Worm (Caenorhabditis elegans) whole organism, young adult: ENCODE measurements around the gene T22D1.3.

Experiments used
- B0019.2 ChIP-seq: fragments of 200-800 bp; sonication (Bioruptor generic); conservative IDR thresholded peaks from 2 replicates; pipeline ENCODE4 v1.3.6; 2022; ENCODE audit warnings: missing genetic modification reagents, missing genetic modification characterization, missing compliant biosample characterization
- B0035.1 ChIP-seq: sonication (generic microtip); optimal IDR thresholded peaks from 2 replicates; lab custom pipeline; 2016; ENCODE audit warnings: missing genetic modification characterization, mild to moderate bottlenecking, missing compliant biosample characterization, missing genotype, missing genetic modification reagents
- B0336.3 ChIP-seq: fragments of 200-800 bp; sonication (Bioruptor generic); IDR thresholded peaks from 2 replicates; pipeline ENCODE4 v1.3.6; 2022; ENCODE audit warnings: missing genetic modification characterization, missing compliant biosample characterization
- C06A6.2 ChIP-seq: fragments of 200-800 bp; sonication (Bioruptor generic); conservative IDR thresholded peaks from 2 replicates; pipeline ENCODE4 v1.3.6; 2022; ENCODE audit warnings: missing genetic modification characterization, missing compliant biosample characterization
- C17E4.6 ChIP-seq: fragments of 200-800 bp; sonication (Bioruptor generic); IDR thresholded peaks from 2 replicates; pipeline ENCODE4 v1.3.6; 2022; ENCODE audit warnings: missing genetic modification reagents, missing genetic modification characterization, missing compliant biosample characterization
- F37B4.10 ChIP-seq: fragments of 200-800 bp; sonication (Bioruptor generic); IDR thresholded peaks from 2 replicates; pipeline ENCODE4 v1.3.6; 2022; ENCODE audit warnings: missing genetic modification characterization, missing compliant biosample characterization
- F49E8.2 ChIP-seq: sonication (generic microtip); optimal IDR thresholded peaks from 3 replicates; lab custom pipeline; 2017; ENCODE audit warnings: missing genetic modification characterization, mild to moderate bottlenecking, missing compliant biosample characterization, antibody characterized with exemption, moderate library complexity; ENCODE audit not compliant: insufficient read depth
- F52B5.7 ChIP-seq: sonication (generic microtip); optimal IDR thresholded peaks from 2 replicates; lab custom pipeline; 2016; ENCODE audit warnings: mild to moderate bottlenecking, missing genetic modification characterization, missing compliant biosample characterization
- F57A8.1 ChIP-seq: fragments of 200-800 bp; sonication (Bioruptor generic); optimal IDR thresholded peaks from 2 replicates; lab custom pipeline; 2018; ENCODE audit warnings: mild to moderate bottlenecking, missing genetic modification characterization, moderate library complexity, missing compliant biosample characterization
- Y53G8AR.9 ChIP-seq: fragments of 200-800 bp; sonication (Bioruptor generic); conservative IDR thresholded peaks from 2 replicates; pipeline ENCODE4 v1.3.6; 2022; ENCODE audit warnings: missing genetic modification reagents, missing genetic modification characterization, missing compliant biosample characterization
- ZK185.1 ChIP-seq: sonication (generic microtip); optimal IDR thresholded peaks from 2 replicates; lab custom pipeline; 2016; ENCODE audit warnings: mild to moderate bottlenecking, missing genetic modification characterization, missing compliant biosample characterization; ENCODE audit not compliant: poor library complexity, severe bottlenecking
- atf-7 ChIP-seq: sonication (generic microtip); optimal IDR thresholded peaks from 2 replicates; lab custom pipeline; 2017; ENCODE audit warnings: mild to moderate bottlenecking, missing genetic modification characterization, missing compliant biosample characterization
- ccch-3 ChIP-seq: fragments of 200-800 bp; sonication (Bioruptor generic); optimal IDR thresholded peaks from 2 replicates; lab custom pipeline; 2018; ENCODE audit warnings: mild to moderate bottlenecking, missing genetic modification characterization, missing compliant biosample characterization
- cebp-2 ChIP-seq: fragments of 200-800 bp; sonication (Bioruptor generic); IDR thresholded peaks from 2 replicates; pipeline ENCODE4 v1.3.6; 2022; ENCODE audit warnings: missing genetic modification characterization, missing compliant biosample characterization
- chd-7 ChIP-seq: sonication (generic microtip); optimal IDR thresholded peaks from 2 replicates; lab custom pipeline; 2016; ENCODE audit warnings: mild to moderate bottlenecking, missing genetic modification characterization, moderate library complexity, missing compliant biosample characterization
- dpff-1 ChIP-seq: sonication (generic microtip); optimal IDR thresholded peaks from 2 replicates; lab custom pipeline; 2017; ENCODE audit warnings: mild to moderate bottlenecking, missing genetic modification characterization, missing compliant biosample characterization
- egl-44 ChIP-seq: fragments of 200-800 bp; sonication (Bioruptor generic); IDR thresholded peaks from 2 replicates; pipeline ENCODE4 v1.3.6; 2022; ENCODE audit warnings: missing genetic modification reagents, missing genetic modification characterization, missing compliant biosample characterization
- ekl-4 ChIP-seq: fragments of 200-800 bp; sonication (Bioruptor generic); IDR thresholded peaks from 2 replicates; pipeline ENCODE4 v1.3.6; 2022; ENCODE audit warnings: missing genetic modification reagents, missing genetic modification characterization, missing compliant biosample characterization
- fkh-3 ChIP-seq: sonication (generic microtip); optimal IDR thresholded peaks from 2 replicates; lab custom pipeline; 2016; ENCODE audit warnings: mild to moderate bottlenecking, missing genetic modification characterization, missing compliant biosample characterization
- him-1 ChIP-seq: sonication (generic microtip); optimal IDR thresholded peaks from 2 replicates; lab custom pipeline; 2016; ENCODE audit warnings: missing genotype, missing genetic modification reagents, missing genetic modification characterization, missing compliant biosample characterization
- hlh-12 ChIP-seq: sonication (generic microtip); optimal IDR thresholded peaks from 2 replicates; lab custom pipeline; 2016; ENCODE audit warnings: missing genetic modification characterization, missing compliant biosample characterization
- hmg-1.2 ChIP-seq: fragments of 200-800 bp; sonication (Bioruptor generic); IDR thresholded peaks from 2 replicates; pipeline ENCODE4 v1.3.6; 2022; ENCODE audit warnings: missing genetic modification reagents, missing genetic modification characterization, missing compliant biosample characterization
- hrde-1 ChIP-seq: sonication (generic microtip); optimal IDR thresholded peaks from 2 replicates; lab custom pipeline; 2016; ENCODE audit warnings: missing genetic modification characterization, mild to moderate bottlenecking, missing compliant biosample characterization, moderate library complexity, missing genotype, missing genetic modification reagents, borderline replicate concordance
- hsf-1 ChIP-seq: fragments of 200-800 bp; sonication (Bioruptor generic); IDR thresholded peaks from 2 replicates; pipeline ENCODE4 v1.3.6; 2022; ENCODE audit warnings: missing genetic modification reagents, missing genetic modification characterization, missing compliant biosample characterization
- lag-1 ChIP-seq: fragments of 200-800 bp; sonication (Bioruptor generic); IDR thresholded peaks from 2 replicates; pipeline ENCODE4 v1.3.6; 2022; ENCODE audit warnings: missing genetic modification reagents, missing genetic modification characterization, missing compliant biosample characterization
- let-607 ChIP-seq, 2 experiments: fragments of 200-800 bp in 1 of 2; sonication (Bioruptor generic) in 1 of 2; sonication (generic microtip) in 1 of 2; optimal IDR thresholded peaks; 2 replicates each; lab custom pipeline; 2016 to 2018; ENCODE audit warnings: mild to moderate bottlenecking in 2 of 2, missing compliant biosample characterization in 2 of 2, missing genetic modification characterization in 2 of 2, moderate library complexity in 2 of 2, missing genotype in 1 of 2
- lin-35 ChIP-seq, 3 experiments: fragments of 150-350 bp in 2 of 3; sonication (generic microtip) in 1 of 3; optimal IDR thresholded peaks; 2 replicates each; lab custom pipeline; 2014 to 2018; ENCODE audit warnings: missing biosample characterization in 3 of 3, missing genetic modification characterization in 3 of 3, missing genetic modification reagents in 3 of 3
- lsl-1 ChIP-seq: fragments of 200-800 bp; sonication (Bioruptor generic); optimal IDR thresholded peaks from 2 replicates; lab custom pipeline; 2018; ENCODE audit warnings: mild to moderate bottlenecking, missing genetic modification characterization, moderate library complexity, missing compliant biosample characterization
- lsy-27 ChIP-seq: sonication (generic microtip); optimal IDR thresholded peaks from 2 replicates; lab custom pipeline; 2017; ENCODE audit warnings: missing genetic modification characterization, mild to moderate bottlenecking, missing compliant biosample characterization, antibody characterized with exemption, missing genotype, borderline replicate concordance; ENCODE audit not compliant: insufficient read depth
- mel-28 ChIP-seq: sonication (generic microtip); optimal IDR thresholded peaks from 2 replicates; lab custom pipeline; 2016; ENCODE audit warnings: borderline replicate concordance, mild to moderate bottlenecking, missing genetic modification characterization, missing compliant biosample characterization
- nfya-1 ChIP-seq: sonication (generic microtip); optimal IDR thresholded peaks from 2 replicates; lab custom pipeline; 2017; ENCODE audit warnings: antibody characterized with exemption, missing compliant biosample characterization, missing genetic modification characterization, borderline replicate concordance; ENCODE audit not compliant: insufficient read depth
- nfyb-1 ChIP-seq: fragments of 200-800 bp; sonication (Bioruptor generic); IDR thresholded peaks from 2 replicates; pipeline ENCODE4 v1.3.6; 2022; ENCODE audit warnings: missing genetic modification reagents, missing genetic modification characterization, missing compliant biosample characterization
- nhr-120 ChIP-seq: fragments of 200-800 bp; sonication (Bioruptor generic); IDR thresholded peaks from 2 replicates; pipeline ENCODE4 v1.3.6; 2022; ENCODE audit warnings: missing genetic modification characterization, missing compliant biosample characterization
- nhr-179 ChIP-seq: sonication (generic microtip); optimal IDR thresholded peaks from 2 replicates; lab custom pipeline; 2016; ENCODE audit warnings: mild to moderate bottlenecking, missing genetic modification characterization, missing compliant biosample characterization
- pbrm-1 ChIP-seq: fragments of 200-800 bp; sonication (Bioruptor generic); IDR thresholded peaks from 2 replicates; pipeline ENCODE4 v1.3.6; 2022; ENCODE audit warnings: missing genetic modification reagents, missing genetic modification characterization, missing compliant biosample characterization
- repo-1 ChIP-seq: sonication (generic microtip); optimal IDR thresholded peaks from 2 replicates; lab custom pipeline; 2017; ENCODE audit warnings: mild to moderate bottlenecking, missing genetic modification characterization, missing compliant biosample characterization
- snpc-1.1 ChIP-seq: sonication (generic microtip); optimal IDR thresholded peaks from 2 replicates; lab custom pipeline; 2017; ENCODE audit warnings: missing genetic modification characterization, mild to moderate bottlenecking, missing compliant biosample characterization, antibody characterized with exemption, moderate library complexity, missing genotype, missing genetic modification reagents; ENCODE audit not compliant: insufficient read depth
- snpc-1.3 ChIP-seq: sonication (generic microtip); optimal IDR thresholded peaks from 2 replicates; lab custom pipeline; 2017; ENCODE audit warnings: missing genetic modification characterization, mild to moderate bottlenecking, missing compliant biosample characterization, antibody characterized with exemption, moderate library complexity, missing genotype, missing genetic modification reagents; ENCODE audit not compliant: insufficient read depth
- snpc-4 ChIP-seq, 5 experiments: fragments of 150-350 bp in 1 of 5; sonication (generic microtip) in 4 of 5; optimal IDR thresholded peaks; 2 replicates each; lab custom pipeline; 2014 to 2018; ENCODE audit warnings: missing genetic modification characterization in 5 of 5, missing biosample characterization in 3 of 5, antibody characterized with exemption in 2 of 5, mild to moderate bottlenecking in 2 of 5, missing compliant biosample characterization in 2 of 5, missing genotype in 2 of 5, moderate library complexity in 2 of 5, missing genetic modification reagents in 1 of 5
- sptf-2 ChIP-seq: fragments of 200-800 bp; sonication (Bioruptor generic); optimal IDR thresholded peaks from 2 replicates; lab custom pipeline; 2018; ENCODE audit warnings: mild to moderate bottlenecking, missing genetic modification characterization, missing compliant biosample characterization
- tlf-1 ChIP-seq: fragments of 200-800 bp; sonication (Bioruptor generic); optimal IDR thresholded peaks from 2 replicates; lab custom pipeline; 2018; ENCODE audit warnings: mild to moderate bottlenecking, missing genetic modification characterization, missing compliant biosample characterization
- unc-62 ChIP-seq: fragments of 150-350 bp; optimal IDR thresholded peaks from 2 replicates; lab custom pipeline; 2014; ENCODE audit warnings: missing biosample characterization, missing genetic modification reagents, missing genetic modification characterization
- xnd-1 ChIP-seq: sonication (generic microtip); optimal IDR thresholded peaks from 2 replicates; lab custom pipeline; 2016; ENCODE audit warnings: missing genotype, missing genetic modification reagents, missing genetic modification characterization, missing compliant biosample characterization
- ztf-25 ChIP-seq: fragments of 200-800 bp; sonication (Bioruptor generic); IDR thresholded peaks from 2 replicates; pipeline ENCODE4 v1.3.6; 2022; ENCODE audit warnings: missing genetic modification reagents, missing genetic modification characterization, missing compliant biosample characterization
- ztf-6 ChIP-seq: fragments of 200-800 bp; sonication (Bioruptor generic); IDR thresholded peaks from 2 replicates; pipeline ENCODE4 v1.3.6; 2022; ENCODE audit warnings: missing genetic modification reagents, missing genetic modification characterization, missing compliant biosample characterization

T22D1.3 gene

DNA sequence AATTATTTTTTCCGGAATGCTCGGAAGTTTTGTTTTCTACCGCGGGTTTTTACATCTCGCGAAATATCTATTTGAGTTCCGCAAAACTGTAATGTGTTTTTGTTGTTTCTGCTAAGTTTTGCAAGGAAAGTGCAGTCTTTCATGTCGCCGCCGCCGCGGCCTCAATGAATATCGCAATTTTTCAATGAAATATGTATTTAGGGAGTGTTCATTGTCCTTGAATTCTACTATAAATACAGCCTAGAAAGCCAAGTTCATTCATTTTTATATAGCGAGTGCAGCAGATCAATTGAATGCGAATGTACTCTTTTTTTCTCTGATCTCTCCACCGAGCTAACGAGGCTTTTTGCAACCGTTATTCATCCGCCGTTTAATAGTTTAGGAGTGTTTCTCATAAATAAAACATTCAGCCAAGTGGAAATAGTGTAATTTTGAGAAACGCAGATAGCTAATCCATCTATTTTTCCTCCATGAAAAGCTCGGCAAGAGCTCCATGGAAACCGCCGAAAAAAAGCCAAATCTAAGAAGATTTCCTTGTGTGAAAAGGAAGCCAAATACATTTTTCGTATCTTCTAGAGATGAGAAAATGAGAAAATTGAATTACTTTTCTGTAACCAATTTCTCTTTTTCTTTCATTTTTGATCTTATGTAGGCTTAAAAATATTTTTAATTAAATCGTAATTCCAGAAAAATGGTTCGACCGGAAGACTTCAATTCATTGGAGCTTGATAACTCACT lies at the start of gene T22D1.3:
TSS of gene T22D1.3 (plus strand) at position 688 of the 738 bp plus-strand sequence.
- TF ChIP-seq fkh-3 (tag; lab: Kevin White, UChicago), result peak; percentile 37
- no peak for TF ChIP-seq nhr-120 (GFP tag; lab: Robert Waterston, UW)
- TF ChIP-seq hlh-12, result no peak
- 0 out of 2 replicates have a peak, but pooled peaks have one; percentile 57 for TF ChIP-seq hsf-1 (GFP tag; lab: Robert Waterston, UW)
- peak; percentile 52 for TF ChIP-seq repo-1
- no peak for TF ChIP-seq tlf-1 (GFP tag; lab: Kevin White, UChicago)
- no peak for TF ChIP-seq let-607 (tag; optimal IDR thresholded peaks at IDR 0.05; lab: Kevin White, UChicago)
- peak; percentile 12 for TF ChIP-seq hrde-1 (tag; lab: Kevin White, UChicago)
- TF ChIP-seq ZK185.1 (tag; lab: Kevin White, UChicago), result no peak
- TF ChIP-seq cebp-2, result no peak
- TF ChIP-seq C06A6.2 (GFP tag; lab: Robert Waterston, UW), result no peak
- no peak for TF ChIP-seq unc-62 (GFP tag; lab: Kevin White, UChicago)
- TF ChIP-seq dpff-1 (tag; lab: Kevin White, UChicago), result no peak
- TF ChIP-seq pbrm-1 (GFP tag; lab: Robert Waterston, UW), result no peak
- TF ChIP-seq F37B4.10 (GFP tag; lab: Robert Waterston, UW), result no peak
- TF ChIP-seq lsy-27, result no peak
- TF ChIP-seq ztf-6 (GFP tag; lab: Robert Waterston, UW), result no peak
- TF ChIP-seq ekl-4 (GFP tag; lab: Robert Waterston, UW), result peak; percentile 71
- TF ChIP-seq hmg-1.2, result peak; percentile 18; the same call in 1 of the 2 replicates
- peak; percentile 46; the same call in 1 of the 2 replicates for TF ChIP-seq B0336.3
- TF ChIP-seq ccch-3, result no peak
- no peak for TF ChIP-seq snpc-1.1 (tag; lab: Kevin White, UChicago)
- 0 out of 2 replicates have a peak, but pooled peaks have one; percentile 61 for TF ChIP-seq Y53G8AR.9 (GFP tag; lab: Robert Waterston, UW)
- TF ChIP-seq lag-1 (GFP tag; lab: Robert Waterston, UW), result no peak
- no peak for TF ChIP-seq him-1 (tag; lab: Kevin White, UChicago)
- TF ChIP-seq F49E8.2, result no peak
- TF ChIP-seq snpc-1.3 (tag; lab: Kevin White, UChicago), result no peak
- no peak for TF ChIP-seq B0019.2
- no peak for TF ChIP-seq nfya-1 (tag; lab: Kevin White, UChicago)
- no peak for TF ChIP-seq B0035.1 (tag; lab: Kevin White, UChicago)
- no peak for TF ChIP-seq lsl-1 (GFP tag; lab: Kevin White, UChicago)
- TF ChIP-seq sptf-2 (GFP tag; lab: Kevin White, UChicago), result no peak
- no peak for TF ChIP-seq C17E4.6 (GFP tag; lab: Robert Waterston, UW)
- no peak for TF ChIP-seq egl-44
- TF ChIP-seq nfyb-1 (GFP tag; lab: Robert Waterston, UW), result peak; percentile 34; the same call in 1 of the 2 replicates
- no peak for TF ChIP-seq atf-7 (tag; lab: Kevin White, UChicago)
- TF ChIP-seq F52B5.7, result no peak
- no peak for TF ChIP-seq snpc-4 (GFP tag; optimal IDR thresholded peaks at IDR 0.05; lab: Kevin White, UChicago)
- peak in 1 of 4 experiments; percentile 50 for TF ChIP-seq snpc-4 (tag; optimal IDR thresholded peaks at IDR 0.05; lab: Kevin White, UChicago)
- TF ChIP-seq mel-28 (tag; lab: Kevin White, UChicago), result no peak
- no peak for TF ChIP-seq ztf-25 (GFP tag; lab: Robert Waterston, UW)
- no peak for TF ChIP-seq F57A8.1 (GFP tag; lab: Kevin White, UChicago)
- no peak for TF ChIP-seq xnd-1 (tag; lab: Kevin White, UChicago)
- peak in 1 of 3 experiments; percentile 3 for TF ChIP-seq lin-35 (GFP tag; optimal IDR thresholded peaks at IDR 0.05; lab: Kevin White, UChicago)
- peak; percentile 26 for TF ChIP-seq chd-7 (tag; lab: Kevin White, UChicago)
- no peak for TF ChIP-seq nhr-179 (tag; lab: Kevin White, UChicago)
